Worm (Caenorhabditis elegans) whole organism, early embryonic: Measurements from ENCODE around the gene fbxc-54.

ENCODE experiments used
- B0310.2 ChIP-seq: sonication (generic microtip); optimal IDR thresholded peaks from 2 replicates; lab custom pipeline; 2016; ENCODE audit warnings: mild to moderate bottlenecking, missing genetic modification characterization, missing compliant biosample characterization
- F13C5.2 ChIP-seq: sonication (generic microtip); optimal IDR thresholded peaks from 2 replicates; lab custom pipeline; 2017; ENCODE audit warnings: mild to moderate bottlenecking, missing genetic modification characterization, inconsistent platforms, missing compliant biosample characterization
- aly-1 ChIP-seq: sonication (generic microtip); optimal IDR thresholded peaks from 2 replicates; lab custom pipeline; 2016; ENCODE audit warnings: missing genetic modification characterization, missing compliant biosample characterization
- ama-1 ChIP-seq: fragments of 150-350 bp; optimal IDR thresholded peaks from 2 replicates; lab custom pipeline; 2014
- ceh-13 ChIP-seq: fragments of 200-800 bp; sonication (Bioruptor generic); optimal IDR thresholded peaks from 2 replicates; lab custom pipeline; 2018; ENCODE audit warnings: mild to moderate bottlenecking, missing genetic modification characterization, missing compliant biosample characterization
- ceh-36 ChIP-seq: sonication (generic microtip); optimal IDR thresholded peaks from 2 replicates; lab custom pipeline; 2016; ENCODE audit warnings: missing genetic modification characterization, inconsistent platforms, missing compliant biosample characterization
- ets-7 ChIP-seq: sonication (generic microtip); optimal IDR thresholded peaks from 2 replicates; lab custom pipeline; 2016; ENCODE audit warnings: missing genotype, missing genetic modification characterization, missing compliant biosample characterization
- flt-1 ChIP-seq: fragments of 200-800 bp; sonication (Bioruptor generic); IDR thresholded peaks from 2 replicates; pipeline ENCODE4 v1.3.6; 2022; ENCODE audit warnings: missing genetic modification characterization, missing compliant biosample characterization
- hmbx-1 ChIP-seq: sonication (generic microtip); optimal IDR thresholded peaks from 2 replicates; lab custom pipeline; 2016; ENCODE audit warnings: mild to moderate bottlenecking, missing genetic modification characterization, missing compliant biosample characterization
- hmg-4 ChIP-seq: fragments of 200-800 bp; sonication (Bioruptor generic); optimal IDR thresholded peaks from 2 replicates; lab custom pipeline; 2018; ENCODE audit warnings: mild to moderate bottlenecking, missing genetic modification characterization, missing compliant biosample characterization
- hnd-1 ChIP-seq: sonication (generic microtip); optimal IDR thresholded peaks from 2 replicates; lab custom pipeline; 2016; ENCODE audit warnings: missing genetic modification characterization, missing compliant biosample characterization
- pes-1 ChIP-seq: fragments of 200-800 bp; sonication (Bioruptor generic); IDR thresholded peaks from 2 replicates; pipeline ENCODE4 v1.3.6; 2022; ENCODE audit warnings: missing genetic modification reagents, missing genetic modification characterization, missing compliant biosample characterization
- scrt-1 ChIP-seq: fragments of 200-800 bp; sonication (Bioruptor generic); IDR thresholded peaks from 2 replicates; pipeline ENCODE4 v1.3.6; 2022; ENCODE audit warnings: missing genetic modification characterization, missing compliant biosample characterization
- sea-1 ChIP-seq: fragments of 200-800 bp; sonication (Bioruptor generic); conservative IDR thresholded peaks from 2 replicates; pipeline ENCODE4 v1.3.6; 2022; ENCODE audit warnings: missing genetic modification characterization, missing compliant biosample characterization
- tbx-11 ChIP-seq: fragments of 200-800 bp; sonication (Bioruptor generic); IDR thresholded peaks from 2 replicates; pipeline ENCODE4 v1.3.6; 2022; ENCODE audit warnings: missing genetic modification characterization, missing compliant biosample characterization
- tbx-37 ChIP-seq: fragments of 200-800 bp; sonication (Bioruptor generic); conservative IDR thresholded peaks from 2 replicates; pipeline ENCODE4 v1.3.6; 2022; ENCODE audit warnings: missing genetic modification reagents, missing genetic modification characterization, missing compliant biosample characterization
- tra-4 ChIP-seq: sonication (generic microtip); optimal IDR thresholded peaks from 2 replicates; lab custom pipeline; 2017; ENCODE audit warnings: missing genetic modification characterization, missing compliant biosample characterization

fbxc-54 gene

ce11 chrII:44740-45139 lies 13.2 kb downstream of the fbxc-54 start, which contains the start of gene rpoa-49:
Gene rpoa-49 (plus strand): TSS chrII:45040.
- no peak for TF ChIP-seq flt-1 (GFP tag; lab: Robert Waterston, UW)
- TF ChIP-seq hnd-1 (tag; lab: Kevin White, UChicago): no peak
- no peak for TF ChIP-seq tra-4
- no peak for TF ChIP-seq aly-1 (tag; lab: Kevin White, UChicago)
- TF ChIP-seq pes-1 (GFP tag; lab: Robert Waterston, UW): no peak
- no peak for TF ChIP-seq F13C5.2
- no peak for TF ChIP-seq scrt-1 (GFP tag; lab: Robert Waterston, UW)
- TF ChIP-seq hmg-4 (GFP tag; lab: Kevin White, UChicago): no peak
- TF ChIP-seq ets-7 (tag; lab: Kevin White, UChicago): no peak
- no peak for TF ChIP-seq tbx-37 (GFP tag; lab: Robert Waterston, UW)
- TF ChIP-seq sea-1 (GFP tag; lab: Robert Waterston, UW): no peak
- TF ChIP-seq B0310.2 (tag; lab: Kevin White, UChicago): no peak
- TF ChIP-seq hmbx-1 (tag; lab: Kevin White, UChicago): no peak

ce11 chrII:46116-46515 lies 14.6 kb downstream of the fbxc-54 start, which contains the start of gene rpt-4:
Gene rpt-4 (minus strand): TSS chrII:46216.
- TF ChIP-seq flt-1 (GFP tag; lab: Robert Waterston, UW) (no peak), B0310.2 (tag; lab: Kevin White, UChicago) (no peak), aly-1 (tag; lab: Kevin White, UChicago) (no peak), scrt-1 (GFP tag; lab: Robert Waterston, UW) (no peak)

ce11 chrII:47280-47679 lies 15.8 kb downstream of the fbxc-54 start, which contains the start of gene C23H3.5:
Gene C23H3.5 (plus strand): TSS chrII:47580.
- TF ChIP-seq tra-4 (no peak), tbx-37 (GFP tag; lab: Robert Waterston, UW) (no peak), hmg-4 (GFP tag; lab: Kevin White, UChicago) (no peak), tbx-11 (no peak), sea-1 (GFP tag; lab: Robert Waterston, UW) (no peak)

ce11 chrII:50862-51261 lies 19.3 kb downstream of the fbxc-54 start:
- TF ChIP-seq tra-4: no peak
- TF ChIP-seq hmbx-1 (tag; lab: Kevin White, UChicago): peak; percentile 37
- no peak for TF ChIP-seq ceh-13 (GFP tag; lab: Kevin White, UChicago)

ce11 chrII:51352-51751 lies 19.8 kb downstream of the fbxc-54 start, which contains the start of gene sptl-1:
Gene sptl-1 (plus strand): TSS chrII:51652.
- no peak for TF ChIP-seq tra-4
- no peak for TF ChIP-seq ceh-13 (GFP tag; lab: Kevin White, UChicago)
- TF ChIP-seq hmbx-1 (tag; lab: Kevin White, UChicago): no peak
- TF ChIP-seq scrt-1 (GFP tag; lab: Robert Waterston, UW): no peak
- no peak for TF ChIP-seq tbx-11
- TF ChIP-seq pes-1 (GFP tag; lab: Robert Waterston, UW): no peak
- no peak for TF ChIP-seq hmg-4 (GFP tag; lab: Kevin White, UChicago)
- no peak for TF ChIP-seq hnd-1 (tag; lab: Kevin White, UChicago)
- TF ChIP-seq ceh-36 (tag; lab: Kevin White, UChicago): no peak
- no peak for TF ChIP-seq aly-1 (tag; lab: Kevin White, UChicago)
- no peak for TF ChIP-seq sea-1 (GFP tag; lab: Robert Waterston, UW)
- no peak for TF ChIP-seq B0310.2 (tag; lab: Kevin White, UChicago)
- no peak for TF ChIP-seq tbx-37 (GFP tag; lab: Robert Waterston, UW)
- no peak for TF ChIP-seq ama-1 (lab: Kevin White, UChicago)
- no peak for TF ChIP-seq flt-1 (GFP tag; lab: Robert Waterston, UW)
- no peak for TF ChIP-seq F13C5.2
- TF ChIP-seq ets-7 (tag; lab: Kevin White, UChicago): no peak

- no peak for TF ChIP-seq ets-7 (tag; lab: Kevin White, UChicago)
- no peak for TF ChIP-seq hmg-4 (GFP tag; lab: Kevin White, UChicago)
- TF ChIP-seq tbx-37 (GFP tag; lab: Robert Waterston, UW): no peak
- TF ChIP-seq ceh-36 (tag; lab: Kevin White, UChicago): no peak
- no peak for TF ChIP-seq ceh-13 (GFP tag; lab: Kevin White, UChicago)
- TF ChIP-seq hmbx-1 (tag; lab: Kevin White, UChicago): no peak
- no peak for TF ChIP-seq flt-1 (GFP tag; lab: Robert Waterston, UW)
- TF ChIP-seq pes-1 (GFP tag; lab: Robert Waterston, UW): no peak
These were observed 23.7 kb downstream of the fbxc-54 start, which contains the start of gene tre-5 for ce11 chrII:55204-55603. Gene tre-5 (minus strand): TSS chrII:55304.

ce11 chrII:57370-57769 lies 25.9 kb downstream of the fbxc-54 start, which contains the start of gene ascc-1:
Gene ascc-1 (plus strand): TSS chrII:57670.
- no peak for TF ChIP-seq ceh-13 (GFP tag; lab: Kevin White, UChicago)
- no peak for TF ChIP-seq ceh-36 (tag; lab: Kevin White, UChicago)
- no peak for TF ChIP-seq pes-1 (GFP tag; lab: Robert Waterston, UW)
- TF ChIP-seq tbx-11: no peak
- no peak for TF ChIP-seq hnd-1 (tag; lab: Kevin White, UChicago)
- TF ChIP-seq hmg-4 (GFP tag; lab: Kevin White, UChicago): no peak
- no peak for TF ChIP-seq ets-7 (tag; lab: Kevin White, UChicago)
- TF ChIP-seq hmbx-1 (tag; lab: Kevin White, UChicago): no peak
- no peak for TF ChIP-seq sea-1 (GFP tag; lab: Robert Waterston, UW)
- TF ChIP-seq ama-1 (lab: Kevin White, UChicago): no peak
- TF ChIP-seq aly-1 (tag; lab: Kevin White, UChicago): no peak
- no peak for TF ChIP-seq F13C5.2
- TF ChIP-seq tra-4: no peak
- TF ChIP-seq B0310.2 (tag; lab: Kevin White, UChicago): no peak
- no peak for TF ChIP-seq scrt-1 (GFP tag; lab: Robert Waterston, UW)
- TF ChIP-seq tbx-37 (GFP tag; lab: Robert Waterston, UW): no peak
